Fruit fly (Drosophila melanogaster): ENCODE measurements around the gene CG3191.

- TF ChIP-seq CG8478 (optimal IDR thresholded peaks at IDR 0.05) (no peak), CTCF (optimal IDR thresholded peaks at IDR 0.05) (no peak)
These were observed 33.3 kb downstream of the CG3191 start for dm6 chrX:2218455-2218854.
